Fruit fly (Drosophila melanogaster): Measurements from ENCODE around the gene PolrMT.
A peak's percentile ranks its signal among the peaks of the same experiment; 100 is the strongest.

The PolrMT gene

DNA sequence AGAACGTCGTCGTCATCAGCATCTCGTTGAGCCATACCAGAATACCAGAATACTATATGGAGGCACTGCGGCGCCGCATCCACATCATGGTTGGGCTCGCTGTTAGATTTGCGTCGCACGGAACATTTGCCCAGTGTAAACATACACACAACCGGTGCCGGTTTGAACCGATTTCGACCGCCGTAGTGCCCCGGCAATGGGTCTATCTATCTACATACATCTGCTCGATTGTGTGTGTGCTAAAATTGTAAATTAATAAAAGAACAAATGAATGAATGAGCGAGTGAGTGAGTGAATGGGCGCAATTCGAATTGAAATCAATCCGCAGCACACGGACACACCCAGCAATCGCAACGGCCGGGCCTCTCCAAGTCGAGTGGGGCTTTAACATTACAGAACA lies 17.3 kb upstream of the PolrMT start (continued):
- TF ChIP-seq CG4617 (GFP tag; optimal IDR thresholded peaks at IDR 0.05; ENCODE audit: borderline replicate concordance): no peak
- TF ChIP-seq CG12071 (GFP tag; optimal IDR thresholded peaks at IDR 0.05): peak; percentile 3
- no peak for TF ChIP-seq esg (GFP tag; conservative IDR thresholded peaks at IDR 0.05)
- no peak for TF ChIP-seq CHES-1-like (GFP tag; optimal IDR thresholded peaks at IDR 0.05)
- no peak for TF ChIP-seq CG4707 (GFP tag; optimal IDR thresholded peaks at IDR 0.05)
- peak; percentile 63 for TF ChIP-seq cwo (GFP tag; optimal IDR thresholded peaks at IDR 0.05)
- TF ChIP-seq sc (optimal IDR thresholded peaks at IDR 0.05): no peak
- TF ChIP-seq sc (GFP tag; optimal IDR thresholded peaks at IDR 0.05): no peak
- TF ChIP-seq CG30403 (GFP tag; optimal IDR thresholded peaks at IDR 0.05): no peak
- peak; percentile 69 for TF ChIP-seq mirr (GFP tag; optimal IDR thresholded peaks at IDR 0.05)
- no peak for TF ChIP-seq slbo (GFP tag; IDR thresholded peaks at IDR 0.05)
- TF ChIP-seq klu (GFP tag; IDR thresholded peaks at IDR 0.05): no peak
- TF ChIP-seq Chrac-16 (GFP tag; optimal IDR thresholded peaks at IDR 0.05): no peak
- TF ChIP-seq chinmo (GFP tag; IDR thresholded peaks at IDR 0.05; ENCODE audit: partially characterized antibody): peak; percentile 79; the same call in 2 of the 4 replicates
- no peak for TF ChIP-seq CG6791 (GFP tag; IDR thresholded peaks at IDR 0.05; ENCODE audit: partially characterized antibody)
- TF ChIP-seq YL-1 (GFP tag; optimal IDR thresholded peaks at IDR 0.05): no peak
- no peak for TF ChIP-seq ash1 (GFP tag; optimal IDR thresholded peaks at IDR 0.05)
- no peak for TF ChIP-seq CG17612 (GFP tag; IDR thresholded peaks at IDR 0.05)
- TF ChIP-seq CG43689 (GFP tag; IDR thresholded peaks at IDR 0.05): no peak
- TF ChIP-seq CG12104 (GFP tag; optimal IDR thresholded peaks at IDR 0.05): no peak
- no peak for TF ChIP-seq CG10654 (GFP tag; optimal IDR thresholded peaks at IDR 0.05)
- TF ChIP-seq Sry-δ (GFP tag; optimal IDR thresholded peaks at IDR 0.05): no peak
- no peak for TF ChIP-seq CG3838 (GFP tag; optimal IDR thresholded peaks at IDR 0.05)
- no peak for TF ChIP-seq CG2889 (GFP tag; IDR thresholded peaks at IDR 0.05)
- TF ChIP-seq pum (GFP tag; optimal IDR thresholded peaks at IDR 0.05): no peak
- peak; percentile 9 for TF ChIP-seq abd-A (tag; optimal IDR thresholded peaks at IDR 0.05)
- no peak for TF ChIP-seq CG17912 (GFP tag; optimal IDR thresholded peaks at IDR 0.05)
- no peak for TF ChIP-seq Eip74EF (GFP tag; optimal IDR thresholded peaks at IDR 0.05)
- TF ChIP-seq Mrtf (GFP tag; IDR thresholded peaks at IDR 0.05): no peak
- no peak for TF ChIP-seq CG1603 (tag; optimal IDR thresholded peaks at IDR 0.05)
- TF ChIP-seq tio (GFP tag; optimal IDR thresholded peaks at IDR 0.05): no peak
- peak; percentile 67 for TF ChIP-seq CG13894 (tag; optimal IDR thresholded peaks at IDR 0.05)
- no peak for TF ChIP-seq hkb (optimal IDR thresholded peaks at IDR 0.05)
- TF ChIP-seq hkb (GFP tag; IDR thresholded peaks at IDR 0.05): no peak
- no peak for TF ChIP-seq vvl (GFP tag; IDR thresholded peaks at IDR 0.05)
- no peak for TF ChIP-seq chm (GFP tag; IDR thresholded peaks at IDR 0.05)
- no peak for TF ChIP-seq Six4 (GFP tag; optimal IDR thresholded peaks at IDR 0.05)
- no peak for TF ChIP-seq rib (GFP tag; IDR thresholded peaks at IDR 0.05)
- no peak for TF ChIP-seq tap (tag; optimal IDR thresholded peaks at IDR 0.05)
- TF ChIP-seq CG15269 (tag; optimal IDR thresholded peaks at IDR 0.05): no peak
- no peak for TF ChIP-seq gsb-n (tag; optimal IDR thresholded peaks at IDR 0.05)
- no peak for TF ChIP-seq eyg (GFP tag; optimal IDR thresholded peaks at IDR 0.05)
- TF ChIP-seq so (GFP tag; IDR thresholded peaks at IDR 0.05): no peak
- TF ChIP-seq MBD-R2 (GFP tag; IDR thresholded peaks at IDR 0.05): no peak
- no peak; the same call in 2 of the 3 replicates for TF ChIP-seq ci (GFP tag; IDR thresholded peaks at IDR 0.05)
- TF ChIP-seq CG13296 (GFP tag; optimal IDR thresholded peaks at IDR 0.05): no peak
- TF ChIP-seq TFAM (GFP tag; optimal IDR thresholded peaks at IDR 0.05): no peak
- TF ChIP-seq CG15696 (tag; optimal IDR thresholded peaks at IDR 0.05): no peak
- no peak for TF ChIP-seq CG6854 (GFP tag; optimal IDR thresholded peaks at IDR 0.05)
- no peak for TF ChIP-seq CG9876 (GFP tag; optimal IDR thresholded peaks at IDR 0.05)
- no peak for TF ChIP-seq CG31441 (GFP tag; IDR thresholded peaks at IDR 0.05)
- no peak for TF ChIP-seq CG11560 (tag; IDR thresholded peaks at IDR 0.05)
- TF ChIP-seq CG8281 (tag; optimal IDR thresholded peaks at IDR 0.05): peak; percentile 99
